Worm (Caenorhabditis elegans) whole organism, L1 larva: ENCODE results near the gene tub-1.

Experiments used
- C16A3.4 ChIP-seq: fragments of 150-350 bp; optimal IDR thresholded peaks from 2 replicates; lab custom pipeline; 2014; ENCODE audit warnings: missing biosample characterization, missing genetic modification characterization
- F16B12.6 ChIP-seq: fragments of 150-350 bp; optimal IDR thresholded peaks from 2 replicates; lab custom pipeline; 2014; ENCODE audit warnings: missing biosample characterization, missing genetic modification characterization
- aha-1 ChIP-seq: fragments of 150-350 bp; optimal IDR thresholded peaks from 2 replicates; lab custom pipeline; 2014; ENCODE audit warnings: missing biosample characterization, missing genetic modification characterization
- alr-1 ChIP-seq: fragments of 200-800 bp; sonication (Bioruptor generic); optimal IDR thresholded peaks from 2 replicates; lab custom pipeline; 2018; ENCODE audit warnings: borderline replicate concordance, mild to moderate bottlenecking, missing genetic modification characterization, missing compliant biosample characterization
- blmp-1 ChIP-seq: fragments of 150-350 bp; optimal IDR thresholded peaks from 2 replicates; lab custom pipeline; 2014; ENCODE audit warnings: missing biosample characterization, missing genetic modification characterization
- ceh-8 ChIP-seq: fragments of 200-800 bp; sonication (Bioruptor generic); optimal IDR thresholded peaks from 2 replicates; lab custom pipeline; 2018; ENCODE audit warnings: mild to moderate bottlenecking, missing genetic modification characterization, moderate library complexity, missing compliant biosample characterization
- ceh-82 ChIP-seq, 3 experiments: fragments of 150-350 bp in 1 of 3; sonication (generic microtip) in 2 of 3; optimal IDR thresholded peaks; 2 replicates each; lab custom pipeline; 2014 to 2017; ENCODE audit warnings: missing biosample characterization in 3 of 3, missing genetic modification characterization in 3 of 3
- ceh-88 ChIP-seq: fragments of 200-800 bp; sonication (Bioruptor generic); IDR thresholded peaks from 2 replicates; pipeline ENCODE4 v1.3.6; 2022; ENCODE audit warnings: missing genetic modification characterization, missing compliant biosample characterization
- ces-1 ChIP-seq: fragments of 150-350 bp; optimal IDR thresholded peaks from 2 replicates; lab custom pipeline; 2014; ENCODE audit warnings: missing biosample characterization, missing genetic modification reagents, missing genetic modification characterization
- dsc-1 ChIP-seq: sonication (generic microtip); optimal IDR thresholded peaks from 2 replicates; lab custom pipeline; 2016; ENCODE audit warnings: mild to moderate bottlenecking, missing genetic modification characterization, missing compliant biosample characterization
- efl-1 ChIP-seq, 4 experiments: fragments of 150-350 bp; optimal IDR thresholded peaks in 3 of 4; peaks in 1 of 4; 1 replicate in 1 of 4; 2 replicates in 3 of 4; lab custom pipeline; 2014; ENCODE audit warnings: missing biosample characterization in 2 of 4, missing genetic modification characterization in 2 of 4, missing genetic modification reagents in 2 of 4
- elt-2 ChIP-seq: sonication (generic microtip); optimal IDR thresholded peaks from 2 replicates; lab custom pipeline; 2016; ENCODE audit warnings: missing genetic modification characterization, mild to moderate bottlenecking, inconsistent platforms, missing compliant biosample characterization, missing genetic modification reagents
- elt-3 ChIP-seq, 6 experiments: fragments of 150-350 bp in 1 of 6; sonication (generic microtip); optimal IDR thresholded peaks; 2 replicates each; lab custom pipeline; 2017 to 2018; ENCODE audit warnings: missing biosample characterization in 6 of 6, missing genetic modification characterization in 6 of 6, inconsistent platforms in 1 of 6
- ets-5 ChIP-seq: fragments of 200-800 bp; sonication (Bioruptor generic); IDR thresholded peaks from 2 replicates; pipeline ENCODE4 v1.3.6; 2022; ENCODE audit warnings: missing genetic modification characterization, missing compliant biosample characterization
- fkh-10 ChIP-seq: sonication (generic microtip); optimal IDR thresholded peaks from 2 replicates; lab custom pipeline; 2017; ENCODE audit warnings: missing biosample characterization, missing genetic modification reagents, missing genetic modification characterization
- fkh-8 ChIP-seq: sonication (generic microtip); optimal IDR thresholded peaks from 2 replicates; lab custom pipeline; 2016; ENCODE audit warnings: mild to moderate bottlenecking, missing genetic modification characterization, missing compliant biosample characterization
- hlh-17 ChIP-seq: fragments of 200-800 bp; sonication (Bioruptor generic); optimal IDR thresholded peaks from 2 replicates; lab custom pipeline; 2018; ENCODE audit warnings: missing genetic modification characterization, mild to moderate bottlenecking, missing compliant biosample characterization, moderate library complexity, borderline replicate concordance
- hlh-4 ChIP-seq: sonication (generic microtip); optimal IDR thresholded peaks from 2 replicates; lab custom pipeline; 2016; ENCODE audit warnings: mild to moderate bottlenecking, missing genetic modification characterization, missing compliant biosample characterization
- hpl-2 ChIP-seq: fragments of 150-350 bp; optimal IDR thresholded peaks from 2 replicates; lab custom pipeline; 2014; ENCODE audit warnings: missing biosample characterization, missing genetic modification reagents, missing genetic modification characterization
- lin-13 ChIP-seq: fragments of 150-350 bp; optimal IDR thresholded peaks from 2 replicates; lab custom pipeline; 2014; ENCODE audit warnings: missing biosample characterization, missing genetic modification reagents, missing genetic modification characterization
- lin-14 ChIP-seq: fragments of 200-800 bp; sonication (Bioruptor generic); optimal IDR thresholded peaks from 2 replicates; lab custom pipeline; 2018; ENCODE audit warnings: mild to moderate bottlenecking, missing genetic modification characterization, moderate library complexity, missing compliant biosample characterization
- lin-15B ChIP-seq: fragments of 150-350 bp; sonication (generic microtip); optimal IDR thresholded peaks from 3 replicates; lab custom pipeline; 2014; ENCODE audit warnings: missing biosample characterization, missing genetic modification characterization
- lin-35 ChIP-seq, 2 experiments: fragments of 150-350 bp; optimal IDR thresholded peaks; 2 replicates each; lab custom pipeline; 2014; ENCODE audit warnings: missing biosample characterization in 2 of 2, missing genetic modification characterization in 2 of 2, missing genetic modification reagents in 2 of 2
- lin-39 ChIP-seq: fragments of 150-350 bp; optimal IDR thresholded peaks from 2 replicates; lab custom pipeline; 2014; ENCODE audit warnings: missing biosample characterization, missing genetic modification reagents, missing genetic modification characterization
- lsy-2 ChIP-seq, 2 experiments: fragments of 150-350 bp; optimal IDR thresholded peaks; 2 replicates each; lab custom pipeline; 2014; ENCODE audit warnings: missing biosample characterization in 2 of 2, missing genetic modification characterization in 2 of 2
- mdl-1 ChIP-seq, 2 experiments: fragments of 150-350 bp; optimal IDR thresholded peaks; 2 replicates each; lab custom pipeline; 2014 to 2017; ENCODE audit warnings: missing biosample characterization in 2 of 2, missing genetic modification characterization in 2 of 2, inconsistent platforms in 1 of 2
- mef-2 ChIP-seq: fragments of 150-350 bp; optimal IDR thresholded peaks from 2 replicates; lab custom pipeline; 2014; ENCODE audit warnings: missing biosample characterization, missing genetic modification characterization
- mep-1 ChIP-seq: fragments of 150-350 bp; optimal IDR thresholded peaks from 2 replicates; lab custom pipeline; 2014; ENCODE audit warnings: missing biosample characterization, missing genetic modification characterization
- nhr-19 ChIP-seq: fragments of 200-800 bp; sonication (Bioruptor generic); conservative IDR thresholded peaks from 2 replicates; pipeline ENCODE4 v1.3.6; 2022; ENCODE audit warnings: missing genetic modification characterization, missing compliant biosample characterization
- nhr-20 ChIP-seq: sonication (generic microtip); optimal IDR thresholded peaks from 2 replicates; lab custom pipeline; 2016; ENCODE audit warnings: mild to moderate bottlenecking, missing genetic modification characterization, missing compliant biosample characterization
- nhr-237 ChIP-seq: fragments of 150-350 bp; optimal IDR thresholded peaks from 2 replicates; lab custom pipeline; 2014; ENCODE audit warnings: missing biosample characterization, missing genetic modification characterization
- nhr-28 ChIP-seq: fragments of 150-350 bp; optimal IDR thresholded peaks from 2 replicates; lab custom pipeline; 2014; ENCODE audit warnings: missing biosample characterization, missing genetic modification characterization
- nhr-47 ChIP-seq: sonication (generic microtip); optimal IDR thresholded peaks from 2 replicates; lab custom pipeline; 2016; ENCODE audit warnings: mild to moderate bottlenecking, missing genetic modification characterization, moderate library complexity, missing compliant biosample characterization
- nhr-85 ChIP-seq: sonication (generic microtip); peaks from one replicate; lab custom pipeline; 2016; ENCODE audit warnings: missing genetic modification characterization, inconsistent platforms, missing compliant biosample characterization
- nhr-90 ChIP-seq: sonication (generic microtip); optimal IDR thresholded peaks from 2 replicates; lab custom pipeline; 2016; ENCODE audit warnings: mild to moderate bottlenecking, missing genetic modification characterization, missing compliant biosample characterization; ENCODE audit not compliant: poor library complexity
- pax-3 ChIP-seq: fragments of 200-800 bp; sonication (Bioruptor generic); optimal IDR thresholded peaks from 2 replicates; lab custom pipeline; 2018; ENCODE audit warnings: mild to moderate bottlenecking, missing genetic modification characterization, moderate library complexity, missing compliant biosample characterization
- snpc-4 ChIP-seq: fragments of 150-350 bp; optimal IDR thresholded peaks from 2 replicates; lab custom pipeline; 2014; ENCODE audit warnings: missing biosample characterization, missing genetic modification characterization
- snu-23 ChIP-seq: sonication (generic microtip); optimal IDR thresholded peaks from 2 replicates; lab custom pipeline; 2016; ENCODE audit warnings: missing genetic modification characterization, missing compliant biosample characterization
- sup-37 ChIP-seq: fragments of 200-800 bp; sonication (Bioruptor generic); optimal IDR thresholded peaks from 2 replicates; lab custom pipeline; 2018; ENCODE audit warnings: mild to moderate bottlenecking, missing genetic modification characterization, missing compliant biosample characterization
- tlp-1 ChIP-seq: fragments of 150-350 bp; optimal IDR thresholded peaks from 2 replicates; lab custom pipeline; 2014; ENCODE audit warnings: missing biosample characterization, missing genetic modification characterization
- unc-130 ChIP-seq: fragments of 150-350 bp; optimal IDR thresholded peaks from 2 replicates; lab custom pipeline; 2017; ENCODE audit warnings: missing biosample characterization, missing genetic modification characterization, inconsistent platforms
- unc-98 ChIP-seq: fragments of 200-800 bp; sonication (Bioruptor generic); IDR thresholded peaks from 2 replicates; pipeline ENCODE4 v1.3.6; 2022; ENCODE audit warnings: missing genetic modification characterization, missing compliant biosample characterization
- xbp-1 ChIP-seq: sonication (generic microtip); optimal IDR thresholded peaks from 2 replicates; lab custom pipeline; 2016; ENCODE audit warnings: missing genetic modification characterization, missing compliant biosample characterization
- zag-1 ChIP-seq: fragments of 150-350 bp; optimal IDR thresholded peaks from 2 replicates; lab custom pipeline; 2014; ENCODE audit warnings: missing biosample characterization, missing genetic modification characterization
- zip-4 ChIP-seq: fragments of 200-800 bp; sonication (Bioruptor generic); optimal IDR thresholded peaks from 2 replicates; lab custom pipeline; 2018; ENCODE audit warnings: mild to moderate bottlenecking, missing genetic modification characterization, moderate library complexity, missing compliant biosample characterization

Gene tub-1

ce11 chrII:8156845-8157373, at the start of gene tub-1, which contains the start of gene tmem-138:
Gene tub-1, minus strand, starts transcription at chrII:8156945.
Gene tmem-138, plus strand, starts transcription at chrII:8157323.
- TF ChIP-seq dsc-1 (tag; lab: Kevin White, UChicago) = peak; percentile 42
- no peak for TF ChIP-seq ceh-88 (GFP tag; lab: Robert Waterston, UW)
- peak; percentile 70 for TF ChIP-seq fkh-8 (tag; lab: Kevin White, UChicago)

DNA sequence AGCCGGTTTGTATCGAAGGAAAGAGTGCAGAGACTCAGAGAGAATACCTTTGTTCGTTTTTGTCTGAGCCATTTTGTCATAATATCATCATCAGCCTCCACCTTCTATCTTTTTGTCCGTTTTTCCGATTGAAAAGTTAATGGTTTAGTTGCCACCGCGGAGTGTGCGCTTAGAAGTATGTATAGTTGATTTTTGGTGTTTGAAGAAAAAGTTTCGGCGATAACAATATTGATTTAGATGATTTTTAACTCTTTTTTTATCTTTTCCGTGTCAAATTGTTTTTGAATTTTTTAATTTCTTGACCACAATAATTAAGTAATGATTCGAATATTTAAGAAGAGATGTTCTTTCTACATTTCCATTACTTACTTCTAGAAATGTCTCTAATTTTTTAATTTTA, 48.9 kb upstream of the tub-1 start:
- TF ChIP-seq mdl-1 (tag; optimal IDR thresholded peaks at IDR 0.05; lab: Kevin White, UChicago) (no peak), nhr-85 (tag; lab: Kevin White, UChicago) (no peak), ets-5 (GFP tag; lab: Robert Waterston, UW) (no peak), xbp-1 (tag; lab: Kevin White, UChicago) (no peak), ces-1 (GFP tag; lab: Kevin White, UChicago) (no peak), elt-2 (peak; percentile 30), zip-4 (GFP tag; lab: Kevin White, UChicago) (no peak), zag-1 (no peak), efl-1 (optimal IDR thresholded peaks at IDR 0.05; lab: Kevin White, UChicago) (no peak), efl-1 (GFP tag; optimal IDR thresholded peaks at IDR 0.05 in 1 of 2; lab: Kevin White, UChicago) (peak in 1 of 2 experiments; percentile 79), F16B12.6 (tag; lab: Kevin White, UChicago) (no peak), snpc-4 (no peak)
- TF ChIP-seq, all 84 proteins: peak for 2

DNA sequence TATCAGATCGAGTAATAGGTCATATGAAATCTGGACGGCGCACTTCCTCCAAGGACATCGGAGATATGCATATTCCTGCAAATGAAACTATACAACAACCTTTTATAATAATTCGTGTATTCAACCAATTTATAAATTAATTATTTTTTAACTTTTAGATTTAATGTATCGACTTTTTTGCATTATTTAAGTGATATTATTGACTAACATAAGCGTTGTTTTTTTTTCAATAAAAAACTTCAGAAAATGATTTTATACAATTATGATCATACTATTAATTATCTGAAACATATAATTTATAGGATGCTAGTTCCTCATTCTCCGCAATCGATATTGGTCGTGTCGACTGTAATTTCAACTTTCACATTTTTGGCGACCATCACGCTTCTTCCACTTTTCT, 47.3 kb upstream of the tub-1 start, which contains the start of gene col-76:
Gene col-76, plus strand, starts transcription at position 301 of the 400 bp plus-strand sequence.
- no peak for TF ChIP-seq snpc-4
- no peak for TF ChIP-seq zip-4 (GFP tag; lab: Kevin White, UChicago)
- no peak for TF ChIP-seq nhr-20
- TF ChIP-seq lin-15B (tag; lab: Kevin White, UChicago) = no peak
- no peak for TF ChIP-seq nhr-19 (GFP tag; lab: Robert Waterston, UW)
- TF ChIP-seq hpl-2 (GFP tag; lab: Kevin White, UChicago) = no peak
- TF ChIP-seq ceh-8 = no peak
- TF ChIP-seq nhr-237 (tag; lab: Kevin White, UChicago) = no peak
- TF ChIP-seq sup-37 (GFP tag; lab: Kevin White, UChicago) = no peak
- no peak for TF ChIP-seq alr-1 (tag; lab: Kevin White, UChicago)
- TF ChIP-seq unc-130 (tag; lab: Kevin White, UChicago) = no peak
- TF ChIP-seq nhr-47 = no peak
- no peak for TF ChIP-seq tlp-1 (tag; lab: Kevin White, UChicago)
- no peak for TF ChIP-seq mep-1 (tag; lab: Kevin White, UChicago)
- TF ChIP-seq F16B12.6 (tag; lab: Kevin White, UChicago) = no peak

DNA sequence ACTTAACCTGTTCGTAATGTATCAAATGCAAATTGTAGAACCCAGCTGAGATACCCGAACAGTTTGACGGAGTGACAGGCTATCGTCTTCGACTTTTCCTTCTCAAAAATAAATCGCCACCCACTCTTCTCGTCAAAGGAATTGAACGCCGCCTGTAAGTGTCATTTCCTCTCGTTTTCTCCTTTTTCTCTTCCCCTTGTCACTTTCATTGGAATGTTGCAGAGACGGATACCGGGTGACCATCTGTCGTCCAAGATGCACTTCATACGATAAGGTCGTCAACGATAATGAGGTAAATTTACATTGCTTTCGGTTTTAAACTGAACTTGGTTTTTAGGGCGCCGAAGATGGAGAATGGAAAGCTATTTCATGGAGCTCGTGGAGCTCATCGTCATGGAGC, 43.1 kb upstream of the tub-1 start:
- peak; percentile 34 for TF ChIP-seq lin-14 (GFP tag; lab: Kevin White, UChicago)
- TF ChIP-seq aha-1 (tag; lab: Kevin White, UChicago) = no peak
- TF ChIP-seq pax-3 = no peak
- TF ChIP-seq nhr-90 (tag; lab: Kevin White, UChicago) = no peak
- no peak for TF ChIP-seq nhr-47
- TF ChIP-seq lin-39 (tag; lab: Kevin White, UChicago) = no peak
- no peak for TF ChIP-seq zip-4 (GFP tag; lab: Kevin White, UChicago)
- TF ChIP-seq ceh-88 (GFP tag; lab: Robert Waterston, UW) = no peak
- TF ChIP-seq fkh-10 = no peak
- no peak for TF ChIP-seq hlh-4 (tag; lab: Kevin White, UChicago)
- TF ChIP-seq lin-13 (GFP tag; lab: Kevin White, UChicago) = no peak
- TF ChIP-seq hlh-17 (GFP tag; lab: Kevin White, UChicago) = no peak
- peak; percentile 30 for TF ChIP-seq nhr-85 (tag; lab: Kevin White, UChicago)
- TF ChIP-seq blmp-1 (tag; lab: Kevin White, UChicago) = peak; percentile 100
- no peak for TF ChIP-seq unc-98
- TF ChIP-seq lsy-2 (tag; optimal IDR thresholded peaks at IDR 0.05; lab: Kevin White, UChicago) = no peak
- TF ChIP-seq snu-23 (GFP tag; lab: Kevin White, UChicago) = no peak
- TF ChIP-seq nhr-20 = no peak
- TF ChIP-seq C16A3.4 (tag; lab: Kevin White, UChicago) = no peak
- TF ChIP-seq mep-1 (tag; lab: Kevin White, UChicago) = no peak
- no peak for TF ChIP-seq nhr-28 (tag; lab: Kevin White, UChicago)
- TF ChIP-seq lin-35 (GFP tag; optimal IDR thresholded peaks at IDR 0.05; lab: Kevin White, UChicago) = no peak
- TF ChIP-seq nhr-19 (GFP tag; lab: Robert Waterston, UW) = no peak
- no peak for TF ChIP-seq mef-2
- TF ChIP-seq elt-3 (tag; optimal IDR thresholded peaks at IDR 0.05; lab: Kevin White, UChicago) = peak in 1 of 6 experiments; percentile 27
- TF ChIP-seq hpl-2 (GFP tag; lab: Kevin White, UChicago) = no peak
- no peak for TF ChIP-seq ceh-82 (tag; optimal IDR thresholded peaks at IDR 0.05; lab: Kevin White, UChicago)
